Fruit fly (Drosophila melanogaster): ENCODE data around the gene Papst2.

dm6 chr3L:17052388-17052905 lies 9.8 kb downstream of the Papst2 start:
- TF ChIP-seq h (optimal IDR thresholded peaks at IDR 0.05) (no peak), psq (optimal IDR thresholded peaks at IDR 0.05) (no peak), Sin3A (optimal IDR thresholded peaks at IDR 0.05) (no peak), ttk (optimal IDR thresholded peaks at IDR 0.05) (no peak), insv (optimal IDR thresholded peaks at IDR 0.05) (no peak)
